Worm (Caenorhabditis elegans): ENCODE data around the gene B0393.4.

Gene B0393.4

ce11 chrIII:4763509-4763908, at the start of gene B0393.4:
Gene B0393.4 (minus strand): TSS chrIII:4763609.
- TF ChIP-seq bed-2 (GFP tag; IDR thresholded peaks at IDR 0.05) (no peak), xnd-1 (tag; optimal IDR thresholded peaks at IDR 0.05) (no peak), let-607 (tag; optimal IDR thresholded peaks at IDR 0.05) (no peak), let-526 (GFP tag; IDR thresholded peaks at IDR 0.05) (no peak), lsl-1 (GFP tag; optimal IDR thresholded peaks at IDR 0.05) (no peak), repo-1 (tag; optimal IDR thresholded peaks at IDR 0.05) (no peak), cebp-1 (GFP tag; IDR thresholded peaks at IDR 0.05) (no peak), cebp-1 (tag; optimal IDR thresholded peaks at IDR 0.05) (no peak), nhr-80 (tag; optimal IDR thresholded peaks at IDR 0.05) (no peak), mes-4 (tag; optimal IDR thresholded peaks at IDR 0.05) (no peak)

ce11 chrIII:4811195-4811594, 47.8 kb upstream of the B0393.4 start, which contains the start of gene C38D4.7:
Gene C38D4.7 (minus strand): TSS chrIII:4811295.
- TF ChIP-seq attf-5 (GFP tag; optimal IDR thresholded peaks at IDR 0.05) (no peak), Y53F4B.3 (GFP tag; IDR thresholded peaks at IDR 0.05) (no peak), mes-4 (tag; optimal IDR thresholded peaks at IDR 0.05) (no peak), somi-1 (GFP tag; optimal IDR thresholded peaks at IDR 0.05) (no peak)

ce11 chrIII:4809526-4810153, 46.2 kb upstream of the B0393.4 start, which contains the start of gene pal-1:
Gene pal-1 (minus strand): TSS chrIII:4809576.
- TF ChIP-seq rpc-1 (optimal IDR thresholded peaks at IDR 0.05) = no peak
- no peak for TF ChIP-seq rpc-1 (tag; optimal IDR thresholded peaks at IDR 0.05)
- TF ChIP-seq F23B12.7 (tag; optimal IDR thresholded peaks at IDR 0.05; ENCODE audit: insufficient read depth) = no peak
- TF ChIP-seq Y53F4B.3 (GFP tag; IDR thresholded peaks at IDR 0.05) = no peak
- no peak for TF ChIP-seq snpc-4 (GFP tag; optimal IDR thresholded peaks at IDR 0.05)
- no peak for TF ChIP-seq snpc-4 (tag; optimal IDR thresholded peaks at IDR 0.05)
- TF ChIP-seq sdz-38 (tag; optimal IDR thresholded peaks at IDR 0.05) = no peak
- TF ChIP-seq cebp-2 (GFP tag; IDR thresholded peaks at IDR 0.05) = no peak
- no peak for TF ChIP-seq ztf-18 (tag; optimal IDR thresholded peaks at IDR 0.05)

ce11 chrIII:4808089-4808488, 44.7 kb upstream of the B0393.4 start:
- TF ChIP-seq hmg-1.2 (GFP tag; IDR thresholded peaks at IDR 0.05) = no peak
- TF ChIP-seq snpc-3.4 (tag; optimal IDR thresholded peaks at IDR 0.05) = peak; percentile 26
- peak; percentile 18; the same call in 1 of the 2 replicates for TF ChIP-seq hsf-1 (GFP tag; IDR thresholded peaks at IDR 0.05)
- TF ChIP-seq sdz-38 (tag; optimal IDR thresholded peaks at IDR 0.05) = no peak
- TF ChIP-seq ztf-22 (GFP tag; optimal IDR thresholded peaks at IDR 0.05) = no peak
- TF ChIP-seq ets-4 (GFP tag; optimal IDR thresholded peaks at IDR 0.05) = no peak
- TF ChIP-seq ztf-25 (GFP tag; IDR thresholded peaks at IDR 0.05) = no peak
- TF ChIP-seq rcor-1 (GFP tag; IDR thresholded peaks at IDR 0.05) = no peak
- TF ChIP-seq madf-3 (GFP tag; IDR thresholded peaks at IDR 0.05) = 0 out of 2 replicates have a peak, but pooled peaks have one; percentile 42
- TF ChIP-seq madf-6 (GFP tag; IDR thresholded peaks at IDR 0.05) = peak; percentile 47; the same call in 1 of the 2 replicates
- TF ChIP-seq hrde-1 (tag; optimal IDR thresholded peaks at IDR 0.05; ENCODE audit: borderline replicate concordance) = no peak
- TF ChIP-seq attf-5 (GFP tag; optimal IDR thresholded peaks at IDR 0.05) = peak; percentile 28
- peak; percentile 31; the same call in 1 of the 2 replicates for TF ChIP-seq ekl-4 (GFP tag; IDR thresholded peaks at IDR 0.05)

ce11 chrIII:4806345-4806744, 42.9 kb upstream of the B0393.4 start:
- TF ChIP-seq Y53G8AR.9 (GFP tag; conservative IDR thresholded peaks at IDR 0.05) (no peak), B0261.1 (tag; optimal IDR thresholded peaks at IDR 0.05) (no peak), lir-1 (GFP tag; conservative IDR thresholded peaks at IDR 0.05) (no peak), Y56A3A.18 (GFP tag; IDR thresholded peaks at IDR 0.05) (no peak), nhr-90 (tag; optimal IDR thresholded peaks at IDR 0.05) (no peak), ceh-27 (GFP tag; optimal IDR thresholded peaks at IDR 0.05) (no peak), somi-1 (GFP tag; optimal IDR thresholded peaks at IDR 0.05) (no peak), lin-35 (GFP tag; optimal IDR thresholded peaks at IDR 0.05) (no peak), F22D6.2 (tag; optimal IDR thresholded peaks at IDR 0.05) (no peak), nfya-2 (GFP tag; IDR thresholded peaks at IDR 0.05) (no peak), madf-6 (GFP tag; IDR thresholded peaks at IDR 0.05) (no peak), tbx-9 (tag; optimal IDR thresholded peaks at IDR 0.05; ENCODE audit: borderline replicate concordance) (no peak), rcor-1 (GFP tag; IDR thresholded peaks at IDR 0.05) (no peak)

All from whole organism, young adult.